Worm (Caenorhabditis elegans): ENCODE results near the gene cls-2.

The cls-2 gene

DNA sequence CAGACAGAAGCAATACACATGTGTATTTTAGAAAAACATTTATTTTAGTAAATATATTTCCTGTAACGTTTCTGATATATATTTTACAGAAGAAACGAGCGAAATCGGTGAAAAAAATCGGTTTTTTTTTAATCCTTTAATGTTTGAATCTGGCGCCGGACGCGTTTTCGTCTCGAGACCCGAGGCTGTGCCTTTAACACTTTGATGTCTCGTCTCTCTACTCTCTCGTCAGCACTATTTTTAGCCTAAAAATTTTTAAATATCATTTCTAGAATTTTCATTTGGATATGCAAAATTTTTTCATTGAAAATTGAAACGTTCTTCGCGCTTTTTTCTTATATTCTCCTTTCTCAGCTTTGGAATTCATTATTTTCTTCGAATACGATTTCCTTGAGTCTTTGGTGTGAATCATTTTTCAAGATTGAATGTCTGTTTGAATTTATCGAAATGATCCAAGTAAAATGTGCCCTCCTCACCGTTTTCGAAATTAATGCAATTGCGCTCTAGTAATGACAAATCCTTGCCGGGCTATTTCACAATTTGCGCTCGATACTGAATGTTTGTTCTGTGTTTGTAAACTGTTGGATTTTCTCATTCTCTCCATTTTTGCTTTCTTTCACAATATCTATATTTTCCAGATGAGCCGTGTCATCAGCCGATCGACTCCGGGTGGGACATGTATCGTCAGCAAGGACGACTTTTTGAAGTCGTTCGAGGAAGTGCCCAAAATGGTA is at the start of gene cls-2:
Gene cls-2, plus strand, starts transcription at position 635 of the 734 bp plus-strand sequence.
- TF ChIP-seq ztf-22 (GFP tag; optimal IDR thresholded peaks at IDR 0.05) (no peak), T26A5.8 (tag; optimal IDR thresholded peaks at IDR 0.05) (no peak), B0019.2 (GFP tag; conservative IDR thresholded peaks at IDR 0.05) (no peak), ztf-18 (tag; optimal IDR thresholded peaks at IDR 0.05) (no peak), D2030.7 (GFP tag; IDR thresholded peaks at IDR 0.05) (peak; percentile 57), cebp-1 (GFP tag; IDR thresholded peaks at IDR 0.05) (no peak), cebp-1 (tag; optimal IDR thresholded peaks at IDR 0.05) (peak; percentile 76), ztf-6 (GFP tag; IDR thresholded peaks at IDR 0.05) (no peak), efl-1 (GFP tag; optimal IDR thresholded peaks at IDR 0.05) (peak; percentile 72), F49E8.2 (tag; optimal IDR thresholded peaks at IDR 0.05; ENCODE audit: insufficient read depth) (peak; percentile 48), ets-4 (GFP tag; optimal IDR thresholded peaks at IDR 0.05) (no peak), dpl-1 (GFP tag; optimal IDR thresholded peaks at IDR 0.05) (peak; percentile 28), F57C9.4 (tag; optimal IDR thresholded peaks at IDR 0.05) (no peak), tbx-9 (tag; optimal IDR thresholded peaks at IDR 0.05; ENCODE audit: borderline replicate concordance) (no peak), Y53G8AR.9 (GFP tag; conservative IDR thresholded peaks at IDR 0.05) (0 out of 2 replicates have a peak, but pooled peaks have one; percentile 45), lin-35 (GFP tag; optimal IDR thresholded peaks at IDR 0.05) (no peak), sea-2 (GFP tag; IDR thresholded peaks at IDR 0.05) (no peak), snpc-3.4 (tag; optimal IDR thresholded peaks at IDR 0.05) (peak; percentile 41), ceh-100 (GFP tag; IDR thresholded peaks at IDR 0.05) (no peak), C06A6.2 (GFP tag; conservative IDR thresholded peaks at IDR 0.05) (no peak), K12H6.12 (tag; optimal IDR thresholded peaks at IDR 0.05) (no peak), F23B12.7 (tag; optimal IDR thresholded peaks at IDR 0.05; ENCODE audit: insufficient read depth) (peak; percentile 67), gei-17 (GFP tag; optimal IDR thresholded peaks at IDR 0.05) (no peak), madf-6 (GFP tag; IDR thresholded peaks at IDR 0.05) (peak; percentile 71), hlh-12 (tag; optimal IDR thresholded peaks at IDR 0.05) (no peak), mcd-1 (GFP tag; IDR thresholded peaks at IDR 0.05) (no peak), lin-54 (GFP tag; optimal IDR thresholded peaks at IDR 0.05) (peak; percentile 66), die-1 (tag; optimal IDR thresholded peaks at IDR 0.05) (no peak), fkh-3 (tag; optimal IDR thresholded peaks at IDR 0.05) (no peak), lsl-1 (GFP tag; optimal IDR thresholded peaks at IDR 0.05) (peak; percentile 50), ceh-91 (GFP tag; IDR thresholded peaks at IDR 0.05) (peak; percentile 41; the same call in 1 of the 2 replicates), hsf-1 (GFP tag; IDR thresholded peaks at IDR 0.05) (peak; percentile 55; the same call in 1 of the 2 replicates), Y53F4B.3 (GFP tag; IDR thresholded peaks at IDR 0.05) (no peak), hlh-26 (GFP tag; conservative IDR thresholded peaks at IDR 0.05) (no peak), ztf-28 (GFP tag; IDR thresholded peaks at IDR 0.05) (no peak), mes-4 (tag; optimal IDR thresholded peaks at IDR 0.05) (no peak), ceh-58 (GFP tag; IDR thresholded peaks at IDR 0.05) (no peak), F33H1.4 (GFP tag; IDR thresholded peaks at IDR 0.05) (peak; percentile 87), somi-1 (GFP tag; optimal IDR thresholded peaks at IDR 0.05) (no peak), bed-1 (GFP tag; IDR thresholded peaks at IDR 0.05) (no peak), snpc-4 (GFP tag; optimal IDR thresholded peaks at IDR 0.05) (no peak), snpc-4 (tag; optimal IDR thresholded peaks at IDR 0.05) (no peak), ama-1 (optimal IDR thresholded peaks at IDR 0.05) (peak; percentile 39), ama-1 (GFP tag; optimal IDR thresholded peaks at IDR 0.05) (peak in 1 of 2 experiments; percentile 21), Y79H2A.3 (GFP tag; conservative IDR thresholded peaks at IDR 0.05) (no peak), snpc-1.3 (tag; optimal IDR thresholded peaks at IDR 0.05; ENCODE audit: insufficient read depth) (peak; percentile 43), xnd-1 (tag; optimal IDR thresholded peaks at IDR 0.05) (peak; percentile 29), F55B11.4 (tag; optimal IDR thresholded peaks at IDR 0.05; ENCODE audit: borderline replicate concordance, insufficient read depth) (no peak)
